Fruit fly (Drosophila melanogaster): Measurements from ENCODE around the gene CG13919.

CG13919 gene

dm6 chr3L:1629064-1629777 lies 16.0 kb upstream of the CG13919 start, which contains the start of gene GC (continued):
- TF ChIP-seq CG10274 (GFP tag; optimal IDR thresholded peaks at IDR 0.05) (no peak), CG31224 (GFP tag; IDR thresholded peaks at IDR 0.05) (no peak), CG3838 (GFP tag; optimal IDR thresholded peaks at IDR 0.05) (no peak), grn (GFP tag; optimal IDR thresholded peaks at IDR 0.05) (no peak), CG16863 (GFP tag; optimal IDR thresholded peaks at IDR 0.05) (no peak), dmrt11E (tag; optimal IDR thresholded peaks at IDR 0.05) (no peak), yki (optimal IDR thresholded peaks at IDR 0.05) (no peak), Hr78 (GFP tag; optimal IDR thresholded peaks at IDR 0.05) (no peak), cad (GFP tag; optimal IDR thresholded peaks at IDR 0.05) (no peak), E2f1 (GFP tag; IDR thresholded peaks at IDR 0.05) (no peak), CG6854 (GFP tag; optimal IDR thresholded peaks at IDR 0.05) (no peak), CG12391 (tag; optimal IDR thresholded peaks at IDR 0.05) (peak; percentile 4), dimm (GFP tag; IDR thresholded peaks at IDR 0.05) (no peak), phol (tag; optimal IDR thresholded peaks at IDR 0.05) (no peak), fd102C (GFP tag; optimal IDR thresholded peaks at IDR 0.05) (no peak), CG17186 (GFP tag; optimal IDR thresholded peaks at IDR 0.05) (no peak), so (GFP tag; IDR thresholded peaks at IDR 0.05) (no peak), corto (GFP tag; optimal IDR thresholded peaks at IDR 0.05) (no peak), ewg (GFP tag; optimal IDR thresholded peaks at IDR 0.05) (peak; percentile 89), Eip74EF (GFP tag; optimal IDR thresholded peaks at IDR 0.05) (no peak), knrl (GFP tag; IDR thresholded peaks at IDR 0.05; ENCODE audit: partially characterized antibody) (no peak), Hsf (GFP tag; optimal IDR thresholded peaks at IDR 0.05) (no peak), CG13894 (tag; optimal IDR thresholded peaks at IDR 0.05) (no peak), CrebB (tag; optimal IDR thresholded peaks at IDR 0.05) (no peak), CG11504 (tag; optimal IDR thresholded peaks at IDR 0.05) (no peak), Myb (GFP tag; optimal IDR thresholded peaks at IDR 0.05) (no peak), CG10959 (GFP tag; IDR thresholded peaks at IDR 0.05) (no peak), Six4 (GFP tag; optimal IDR thresholded peaks at IDR 0.05) (no peak), CG11398 (GFP tag; optimal IDR thresholded peaks at IDR 0.05) (no peak), hth (optimal IDR thresholded peaks at IDR 0.05) (no peak), ftz-f1 (GFP tag; optimal IDR thresholded peaks at IDR 0.05) (no peak), sc (optimal IDR thresholded peaks at IDR 0.05) (no peak), sc (GFP tag; optimal IDR thresholded peaks at IDR 0.05) (no peak), Oaz (GFP tag; IDR thresholded peaks at IDR 0.05) (no peak), klu (GFP tag; IDR thresholded peaks at IDR 0.05) (no peak), CG6272 (GFP tag; IDR thresholded peaks at IDR 0.05) (no peak), Mrtf (GFP tag; IDR thresholded peaks at IDR 0.05) (0 out of 3 replicates have a peak, but pooled peaks have one; percentile 21), tx (GFP tag; optimal IDR thresholded peaks at IDR 0.05) (no peak), CG7786 (GFP tag; optimal IDR thresholded peaks at IDR 0.05) (peak; percentile 16), Tbp (GFP tag; optimal IDR thresholded peaks at IDR 0.05) (no peak), toy (GFP tag; IDR thresholded peaks at IDR 0.05) (no peak), CG31441 (GFP tag; IDR thresholded peaks at IDR 0.05) (no peak), mld (GFP tag; IDR thresholded peaks at IDR 0.05; ENCODE audit: partially characterized antibody) (no peak), scrt (GFP tag; optimal IDR thresholded peaks at IDR 0.05) (peak; percentile 97), sqz (GFP tag; optimal IDR thresholded peaks at IDR 0.05) (no peak), Nf-YA (GFP tag; IDR thresholded peaks at IDR 0.05) (no peak), Dp (GFP tag; optimal IDR thresholded peaks at IDR 0.05) (no peak), Ravus (GFP tag; IDR thresholded peaks at IDR 0.05) (no peak), CG2129 (GFP tag; IDR thresholded peaks at IDR 0.05; ENCODE audit: partially characterized antibody) (no peak), YL-1 (GFP tag; optimal IDR thresholded peaks at IDR 0.05) (no peak), CG12744 (GFP tag; optimal IDR thresholded peaks at IDR 0.05) (no peak)
